Worm (Caenorhabditis elegans): ENCODE data around the gene vem-1.

The vem-1 gene

DNA sequence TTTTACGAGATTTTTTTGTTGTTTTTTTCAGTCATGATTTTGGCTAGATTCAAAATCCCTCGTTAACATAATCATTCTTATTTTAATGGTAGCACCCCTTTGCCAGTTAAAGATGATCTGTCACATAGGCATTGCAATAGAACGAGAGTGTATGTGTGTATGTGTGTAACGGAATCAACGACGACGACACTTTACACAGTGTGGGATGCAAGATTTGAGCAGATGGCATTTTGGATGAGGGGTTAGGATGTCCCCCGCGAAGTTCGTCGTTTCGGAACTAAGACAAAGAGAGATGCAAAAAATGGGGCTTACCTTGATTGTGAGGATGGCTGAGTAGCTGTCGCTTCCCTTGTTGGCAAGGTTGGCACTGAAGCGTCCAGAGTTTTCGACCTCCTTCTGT lies 36.3 kb downstream of the vem-1 start:
- no peak for TF ChIP-seq unc-62 (GFP tag; optimal IDR thresholded peaks at IDR 0.05)

DNA sequence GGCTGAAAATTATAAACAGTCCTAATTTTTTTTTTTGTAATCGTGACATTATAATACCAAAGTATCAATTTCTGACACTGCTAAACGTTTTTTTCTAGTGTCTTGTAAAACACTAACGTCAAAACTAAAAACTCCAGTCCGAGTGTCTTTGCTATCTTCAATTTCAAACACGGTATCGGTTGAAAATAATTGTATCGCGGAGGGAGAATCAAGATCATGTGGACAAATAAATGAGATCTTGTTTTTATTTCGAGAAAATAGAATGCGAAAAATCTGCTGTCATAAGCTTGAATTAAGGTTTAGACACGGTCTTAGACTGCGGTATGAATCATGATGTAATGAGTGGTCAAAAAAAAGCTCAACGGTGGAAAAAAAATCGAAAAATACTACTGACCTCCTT lies 39.7 kb downstream of the vem-1 start:
- TF ChIP-seq unc-62 (GFP tag; optimal IDR thresholded peaks at IDR 0.05): no peak

DNA sequence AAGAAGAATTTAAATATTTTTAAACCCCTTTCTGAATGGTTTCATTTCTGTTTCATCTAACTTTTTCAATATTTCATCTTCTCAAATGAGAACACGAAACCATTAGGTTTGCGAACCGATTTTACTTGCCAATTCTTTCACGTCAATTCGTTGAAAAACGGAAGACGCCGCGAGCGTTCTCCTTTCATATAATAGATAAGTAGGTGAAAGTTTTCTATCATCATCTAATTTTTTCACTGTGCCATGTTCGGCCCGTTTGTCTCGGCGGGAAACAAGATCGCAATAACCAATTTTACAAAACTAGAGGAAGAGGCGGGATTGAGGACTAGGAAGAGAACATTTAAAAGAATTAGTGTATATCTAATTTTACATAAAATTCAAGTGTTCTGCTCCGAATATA lies 43.2 kb downstream of the vem-1 start, which contains the start of gene C18A11.4:
TSS of gene C18A11.4 (plus strand) at position 367 of the 400 bp plus-strand sequence.
- TF ChIP-seq unc-62 (GFP tag; optimal IDR thresholded peaks at IDR 0.05): no peak

DNA sequence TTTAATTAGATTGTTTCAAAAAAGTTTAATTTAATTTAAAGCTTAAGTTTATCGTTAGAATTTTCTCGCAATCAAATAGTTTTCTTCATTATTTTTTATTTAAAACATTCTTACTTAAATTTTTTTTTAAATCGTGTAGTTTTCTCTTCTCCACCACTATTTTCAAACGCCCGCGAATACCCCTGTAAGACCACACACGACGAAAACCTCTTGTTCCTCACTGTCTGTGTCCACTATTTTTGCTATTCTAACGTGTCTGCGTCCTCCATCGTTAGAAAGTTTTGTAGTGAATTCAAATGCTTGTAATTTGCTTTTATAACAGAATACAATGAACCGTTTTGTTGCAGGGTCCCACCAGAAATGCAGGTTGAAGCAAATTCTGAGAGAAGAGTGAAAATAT lies 47.4 kb downstream of the vem-1 start, which contains the start of gene xol-1:
TSS of gene xol-1 (plus strand) at position 347 of the 400 bp plus-strand sequence.
- no peak for TF ChIP-seq unc-62 (GFP tag; optimal IDR thresholded peaks at IDR 0.05)
